Worm (Caenorhabditis elegans) whole organism, midembryonic: ENCODE measurements around the gene clpp-1.
A peak's percentile ranks its signal among the peaks of the same experiment; 100 is the strongest.

ENCODE experiments used
- cog-1 ChIP-seq: sonication (generic microtip); optimal IDR thresholded peaks from 2 replicates; lab custom pipeline; 2016; ENCODE audit warnings: missing genetic modification characterization, missing compliant biosample characterization
- flt-1 ChIP-seq: fragments of 200-800 bp; sonication (Bioruptor generic); IDR thresholded peaks from 2 replicates; pipeline ENCODE4 v1.3.6; 2022; ENCODE audit warnings: missing genetic modification characterization, missing compliant biosample characterization
- klf-2 ChIP-seq: fragments of 200-800 bp; sonication (Bioruptor generic); conservative IDR thresholded peaks from 2 replicates; pipeline ENCODE4 v1.3.6; 2022; ENCODE audit warnings: missing genetic modification reagents, missing genetic modification characterization, missing compliant biosample characterization
- tab-1 ChIP-seq: fragments of 200-800 bp; sonication (Bioruptor generic); IDR thresholded peaks from 2 replicates; pipeline ENCODE4 v1.3.6; 2022; ENCODE audit warnings: missing genetic modification characterization, missing compliant biosample characterization
- ztf-23 ChIP-seq: fragments of 200-800 bp; sonication (Bioruptor generic); IDR thresholded peaks from 2 replicates; pipeline ENCODE4 v1.3.6; 2022; ENCODE audit warnings: missing genetic modification reagents, missing genetic modification characterization, missing compliant biosample characterization

DNA sequence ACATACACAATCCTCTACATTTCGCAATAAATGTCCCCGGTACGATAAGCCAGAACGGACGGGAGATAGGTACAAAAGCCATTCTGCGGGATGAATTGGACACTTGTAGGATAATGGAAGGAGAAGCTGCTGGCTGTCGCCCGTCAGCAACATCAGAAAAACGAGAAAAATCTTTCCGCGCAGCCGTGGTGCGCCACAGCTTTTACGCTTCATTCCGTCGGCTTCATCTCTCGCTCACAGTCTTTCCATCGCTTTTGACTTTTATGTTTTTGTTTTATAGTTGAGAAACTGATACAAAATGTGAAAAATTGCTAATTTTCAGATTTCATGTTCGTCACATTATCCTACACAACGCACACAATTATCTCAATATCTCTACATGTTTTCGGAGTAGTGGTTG, 43.4 kb upstream of the clpp-1 start, which contains the start of gene C07E3.10:
- TF ChIP-seq flt-1 (peak; percentile 10; the same call in 1 of the 2 replicates), klf-2 (GFP tag; lab: Robert Waterston, UW) (no peak), ztf-23 (GFP tag; lab: Robert Waterston, UW) (no peak), tab-1 (GFP tag; lab: Robert Waterston, UW) (no peak), cog-1 (tag; lab: Kevin White, UChicago) (no peak)
